Fruit fly (Drosophila melanogaster) whole organism, pupa: ENCODE results near the gene Lon.

Experiments
- CG10348 ChIP-seq: fragments of 200-800 bp; sonication (Bioruptor generic); IDR thresholded peaks from 2 replicates; pipeline ENCODE4 v1.3.6; 2022; ENCODE audit warnings: missing biosample characterization, missing genetic modification characterization
- CG32121 ChIP-seq: fragments of 200-800 bp; sonication (Bioruptor generic); IDR thresholded peaks from 2 replicates; pipeline ENCODE4 v1.3.6; 2022; ENCODE audit warnings: missing biosample characterization, missing genetic modification characterization
- CG34367 ChIP-seq: fragments of 200-800 bp; sonication (Bioruptor generic); optimal IDR thresholded peaks from 2 replicates; lab custom pipeline; 2018; ENCODE audit warnings: missing biosample characterization, mild to moderate bottlenecking, missing genetic modification characterization
- CG4496 ChIP-seq: fragments of 200-800 bp; sonication (Bioruptor generic); IDR thresholded peaks from 3 replicates; pipeline ENCODE4 v1.3.6; 2022; ENCODE audit warnings: missing biosample characterization, missing genetic modification characterization
- CG8301 ChIP-seq: fragments of 200-800 bp; sonication (Bioruptor generic); optimal IDR thresholded peaks from 2 replicates; lab custom pipeline; 2018; ENCODE audit warnings: missing biosample characterization, mild to moderate bottlenecking, missing genetic modification characterization
- D1 ChIP-seq: fragments of 200-800 bp; sonication (Bioruptor generic); optimal IDR thresholded peaks from 2 replicates; lab custom pipeline; 2018; ENCODE audit warnings: missing biosample characterization, mild to moderate bottlenecking, missing genetic modification characterization, moderate library complexity
- EcR ChIP-seq: fragments of 200-800 bp; sonication (Bioruptor generic); optimal IDR thresholded peaks from 3 replicates; lab custom pipeline; 2019; ENCODE audit warnings: missing biosample characterization, missing genetic modification characterization, mild to moderate bottlenecking, moderate library complexity, missing genetic modification reagents
- Pif1B ChIP-seq: fragments of 200-800 bp; sonication (Bioruptor generic); optimal IDR thresholded peaks from 3 replicates; lab custom pipeline; 2016; ENCODE audit warnings: missing biosample characterization, missing genetic modification characterization
- fd96Ca ChIP-seq: fragments of 200-800 bp; sonication (Bioruptor generic); IDR thresholded peaks from 3 replicates; pipeline ENCODE4 v1.3.6; 2022; ENCODE audit warnings: missing biosample characterization, missing genetic modification characterization

- TF ChIP-seq CG34367 (tag; lab: Kevin White, UChicago) (no peak), D1 (tag; lab: Kevin White, UChicago) (no peak), CG32121 (no peak), CG4496 (GFP tag; lab: Robert Waterston, UW) (no peak), EcR (GFP tag; lab: Kevin White, UChicago) (no peak), Pif1B (GFP tag; lab: Kevin White, UChicago) (no peak), fd96Ca (no peak), CG10348 (GFP tag; lab: Robert Waterston, UW) (no peak), CG8301 (tag; lab: Kevin White, UChicago) (no peak)
Observed at dm6 chr3L:19630701-19631100, 18.7 kb upstream of the Lon start.
